Comparison of ENCODE assay signal across 1 fruit fly cellular context in the genomic region with DNA sequence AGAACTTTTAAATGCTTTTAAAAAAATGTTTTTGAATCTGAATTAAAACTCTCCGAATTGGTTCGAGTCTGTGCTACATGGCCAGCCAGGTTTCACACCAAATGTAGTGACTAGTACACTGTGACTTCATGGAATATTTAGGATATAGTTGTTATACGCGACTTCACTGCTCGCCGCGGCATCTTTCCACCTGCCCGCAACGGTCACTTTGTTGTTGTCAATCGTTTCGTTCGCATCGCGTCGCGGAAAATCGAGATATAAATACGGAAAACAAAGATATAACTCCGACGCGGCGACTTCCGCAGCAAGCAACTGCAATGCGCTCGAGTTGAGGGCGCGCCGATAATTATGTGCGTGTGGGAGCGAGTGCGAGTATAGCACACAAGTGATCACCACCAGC.
TF ChIP-seq lines count a peak whose summit lies in the region.

A gene (plus strand): TSS at position 200 of the 400 bp plus-strand sequence.

TF ChIP-seq in whole organism, embryonic, 481 proteins besides CTCF, POLR2A, EP300 and RAD21 (continued from another document and continues in another):
- TF ChIP-seq bcd (GFP tag; optimal IDR thresholded peaks at IDR 0.05; lab: Kevin White, UChicago): no peak
- TF ChIP-seq BEAF-32 (GFP tag; optimal IDR thresholded peaks at IDR 0.05; lab: Kevin White, UChicago): peak; percentile 46
- peak; percentile 32 for TF ChIP-seq CG10147 (GFP tag; optimal IDR thresholded peaks at IDR 0.05; lab: Kevin White, UChicago)
- peak; percentile 43 for TF ChIP-seq CG8924 (tag; optimal IDR thresholded peaks at IDR 0.05; lab: Kevin White, UChicago)
- no peak for TF ChIP-seq emc (GFP tag; optimal IDR thresholded peaks at IDR 0.05; lab: Kevin White, UChicago)
- TF ChIP-seq wek (GFP tag; optimal IDR thresholded peaks at IDR 0.05; lab: Kevin White, UChicago): peak; percentile 61
- peak; percentile 12 for TF ChIP-seq CHES-1-like (GFP tag; optimal IDR thresholded peaks at IDR 0.05; lab: Kevin White, UChicago)
- TF ChIP-seq rib (GFP tag; IDR thresholded peaks at IDR 0.05; lab: Robert Waterston, UW): no peak
- no peak for TF ChIP-seq hbn (GFP tag; IDR thresholded peaks at IDR 0.05; lab: Robert Waterston, UW; ENCODE audit: partially characterized antibody)
- no peak for TF ChIP-seq Dip3 (GFP tag; optimal IDR thresholded peaks at IDR 0.05; lab: Kevin White, UChicago)
- TF ChIP-seq zf30C (GFP tag; optimal IDR thresholded peaks at IDR 0.05; lab: Kevin White, UChicago): peak; percentile 42
- TF ChIP-seq fd3F (GFP tag; optimal IDR thresholded peaks at IDR 0.05; lab: Kevin White, UChicago): no peak
- no peak for TF ChIP-seq CG12942 (GFP tag; optimal IDR thresholded peaks at IDR 0.05; lab: Kevin White, UChicago)
- no peak for TF ChIP-seq hb (GFP tag; IDR thresholded peaks at IDR 0.05; lab: Robert Waterston, UW; ENCODE audit: partially characterized antibody)
- no peak for TF ChIP-seq ken (GFP tag; IDR thresholded peaks at IDR 0.05; lab: Robert Waterston, UW)
- no peak for TF ChIP-seq wor (GFP tag; IDR thresholded peaks at IDR 0.05; lab: Robert Waterston, UW)
- TF ChIP-seq PHDP (tag; optimal IDR thresholded peaks at IDR 0.05; lab: Kevin White, UChicago): peak; percentile 9
- TF ChIP-seq Hr78 (GFP tag; optimal IDR thresholded peaks at IDR 0.05; lab: Kevin White, UChicago): no peak
- TF ChIP-seq Hr39 (optimal IDR thresholded peaks at IDR 0.05; lab: Kevin White, UChicago): no peak
- peak; percentile 81 for TF ChIP-seq MESR4 (GFP tag; optimal IDR thresholded peaks at IDR 0.05; lab: Kevin White, UChicago)
- no peak for TF ChIP-seq CG12236 (GFP tag; optimal IDR thresholded peaks at IDR 0.05; lab: Kevin White, UChicago)
- peak; percentile 55 for TF ChIP-seq CG34376 (GFP tag; optimal IDR thresholded peaks at IDR 0.05; lab: Kevin White, UChicago)
- no peak for TF ChIP-seq CG8765 (GFP tag; IDR thresholded peaks at IDR 0.05; lab: Robert Waterston, UW)
- no peak for TF ChIP-seq dan (GFP tag; IDR thresholded peaks at IDR 0.05; lab: Robert Waterston, UW)
- TF ChIP-seq CG1832 (GFP tag; optimal IDR thresholded peaks at IDR 0.05; lab: Kevin White, UChicago): no peak
- no peak for TF ChIP-seq CG13424 (tag; optimal IDR thresholded peaks at IDR 0.05; lab: Kevin White, UChicago)
- no peak for TF ChIP-seq CG4282 (GFP tag; optimal IDR thresholded peaks at IDR 0.05; lab: Kevin White, UChicago)
- TF ChIP-seq inv (GFP tag; IDR thresholded peaks at IDR 0.05; lab: Robert Waterston, UW; ENCODE audit: partially characterized antibody): no peak; the same call in 1 of the 2 replicates
- peak; percentile 4 for TF ChIP-seq CG17912 (GFP tag; optimal IDR thresholded peaks at IDR 0.05; lab: Kevin White, UChicago)
- TF ChIP-seq zfh1 (GFP tag; IDR thresholded peaks at IDR 0.05; lab: Robert Waterston, UW): no peak
- peak; percentile 31 for TF ChIP-seq Xbp1 (GFP tag; optimal IDR thresholded peaks at IDR 0.05; lab: Kevin White, UChicago)
- TF ChIP-seq Doc3 (GFP tag; IDR thresholded peaks at IDR 0.05; lab: Robert Waterston, UW; ENCODE audit: partially characterized antibody): no peak
- TF ChIP-seq Mrtf (GFP tag; IDR thresholded peaks at IDR 0.05; lab: Robert Waterston, UW): no peak
- TF ChIP-seq CG33213 (GFP tag; optimal IDR thresholded peaks at IDR 0.05; lab: Kevin White, UChicago): peak; percentile 71
- TF ChIP-seq Stat92E (GFP tag; optimal IDR thresholded peaks at IDR 0.05; lab: Kevin White, UChicago): no peak
- TF ChIP-seq CkIIα-i1 (GFP tag; IDR thresholded peaks at IDR 0.05; lab: Robert Waterston, UW): no peak
- TF ChIP-seq mirr (GFP tag; optimal IDR thresholded peaks at IDR 0.05; lab: Kevin White, UChicago): peak; percentile 16
- TF ChIP-seq Lim3 (GFP tag; IDR thresholded peaks at IDR 0.05; lab: Robert Waterston, UW): no peak
- TF ChIP-seq cg (GFP tag; optimal IDR thresholded peaks at IDR 0.05; lab: Kevin White, UChicago): no peak
- no peak for TF ChIP-seq her (GFP tag; optimal IDR thresholded peaks at IDR 0.05; lab: Kevin White, UChicago)
- TF ChIP-seq Fer3 (tag; optimal IDR thresholded peaks at IDR 0.05; lab: Kevin White, UChicago): no peak
- peak; percentile 71 for TF ChIP-seq CG15514 (GFP tag; optimal IDR thresholded peaks at IDR 0.05; lab: Kevin White, UChicago)
- TF ChIP-seq BtbVII (GFP tag; optimal IDR thresholded peaks at IDR 0.05; lab: Kevin White, UChicago): no peak
- 0 out of 3 replicates have a peak, but pooled peaks have one; percentile 25 for TF ChIP-seq CG16813 (GFP tag; IDR thresholded peaks at IDR 0.05; lab: Robert Waterston, UW; ENCODE audit: partially characterized antibody)
- no peak for TF ChIP-seq D19B (GFP tag; optimal IDR thresholded peaks at IDR 0.05; lab: Kevin White, UChicago)
- TF ChIP-seq Xrp1 (GFP tag; IDR thresholded peaks at IDR 0.05; lab: Robert Waterston, UW): peak; percentile 17; the same call in 1 of the 2 replicates
- no peak for TF ChIP-seq CG6654 (GFP tag; optimal IDR thresholded peaks at IDR 0.05; lab: Kevin White, UChicago)
- no peak for TF ChIP-seq stc (GFP tag; IDR thresholded peaks at IDR 0.05; lab: Robert Waterston, UW)
- TF ChIP-seq CG14860 (GFP tag; IDR thresholded peaks at IDR 0.05; lab: Robert Waterston, UW; ENCODE audit: partially characterized antibody): no peak
- TF ChIP-seq CoRest (tag; optimal IDR thresholded peaks at IDR 0.05; lab: Kevin White, UChicago): peak; percentile 30
- TF ChIP-seq p53 (GFP tag; optimal IDR thresholded peaks at IDR 0.05; lab: Kevin White, UChicago): peak; percentile 21
- no peak for TF ChIP-seq CG10654 (GFP tag; optimal IDR thresholded peaks at IDR 0.05; lab: Kevin White, UChicago)
- no peak for TF ChIP-seq jing (GFP tag; optimal IDR thresholded peaks at IDR 0.05; lab: Kevin White, UChicago)
- TF ChIP-seq ac (GFP tag; optimal IDR thresholded peaks at IDR 0.05; lab: Kevin White, UChicago): peak; percentile 16
- peak; percentile 15 for TF ChIP-seq CG18599 (GFP tag; optimal IDR thresholded peaks at IDR 0.05; lab: Kevin White, UChicago)
- peak; percentile 21 for TF ChIP-seq CrebB (tag; optimal IDR thresholded peaks at IDR 0.05; lab: Kevin White, UChicago)
- TF ChIP-seq CG6791 (GFP tag; IDR thresholded peaks at IDR 0.05; lab: Robert Waterston, UW; ENCODE audit: partially characterized antibody): peak; percentile 52; the same call in 1 of the 3 replicates
- peak; percentile 6 for TF ChIP-seq Neu2 (GFP tag; optimal IDR thresholded peaks at IDR 0.05; lab: Kevin White, UChicago; ENCODE audit: borderline replicate concordance)
- no peak for TF ChIP-seq unc-4 (GFP tag; IDR thresholded peaks at IDR 0.05; lab: Robert Waterston, UW; ENCODE audit: partially characterized antibody)
- no peak for TF ChIP-seq CG32767 (GFP tag; IDR thresholded peaks at IDR 0.05; lab: Robert Waterston, UW)
- TF ChIP-seq CG7745 (tag; optimal IDR thresholded peaks at IDR 0.05; lab: Kevin White, UChicago): no peak
- TF ChIP-seq crol (GFP tag; IDR thresholded peaks at IDR 0.05; lab: Robert Waterston, UW): no peak
- no peak for TF ChIP-seq CG11085 (GFP tag; IDR thresholded peaks at IDR 0.05; lab: Robert Waterston, UW)
- TF ChIP-seq CG10366 (GFP tag; IDR thresholded peaks at IDR 0.05; lab: Robert Waterston, UW): no peak
- no peak for TF ChIP-seq lmd (GFP tag; IDR thresholded peaks at IDR 0.05; lab: Robert Waterston, UW)
- no peak for TF ChIP-seq schlank (tag; optimal IDR thresholded peaks at IDR 0.05; lab: Kevin White, UChicago)
- no peak for TF ChIP-seq da (GFP tag; optimal IDR thresholded peaks at IDR 0.05; lab: Kevin White, UChicago)
- TF ChIP-seq CG9609 (GFP tag; optimal IDR thresholded peaks at IDR 0.05; lab: Kevin White, UChicago): peak; percentile 27
- peak; percentile 60 for TF ChIP-seq Rfx (GFP tag; IDR thresholded peaks at IDR 0.05; lab: Robert Waterston, UW)
- no peak for TF ChIP-seq klu (GFP tag; IDR thresholded peaks at IDR 0.05; lab: Robert Waterston, UW)
- TF ChIP-seq CG11504 (tag; optimal IDR thresholded peaks at IDR 0.05; lab: Kevin White, UChicago): no peak
- 0 out of 3 replicates have a peak, but pooled peaks have one; percentile 11 for TF ChIP-seq CG2199 (GFP tag; IDR thresholded peaks at IDR 0.05; lab: Robert Waterston, UW)
- peak; percentile 57 for TF ChIP-seq grn (GFP tag; optimal IDR thresholded peaks at IDR 0.05; lab: Kevin White, UChicago)
- no peak for TF ChIP-seq dmrt11E (tag; optimal IDR thresholded peaks at IDR 0.05; lab: Kevin White, UChicago)
- no peak for TF ChIP-seq CG4424 (GFP tag; optimal IDR thresholded peaks at IDR 0.05; lab: Kevin White, UChicago)
- no peak for TF ChIP-seq D19A (tag; optimal IDR thresholded peaks at IDR 0.05; lab: Kevin White, UChicago)
- TF ChIP-seq H15 (GFP tag; IDR thresholded peaks at IDR 0.05; lab: Robert Waterston, UW): no peak
- peak; percentile 68 for TF ChIP-seq Myb (GFP tag; optimal IDR thresholded peaks at IDR 0.05; lab: Kevin White, UChicago)
- TF ChIP-seq tna (GFP tag; IDR thresholded peaks at IDR 0.05; lab: Robert Waterston, UW; ENCODE audit: partially characterized antibody): peak; percentile 43; the same call in 1 of the 2 replicates
- no peak for TF ChIP-seq Mes4 (GFP tag; optimal IDR thresholded peaks at IDR 0.05; lab: Kevin White, UChicago)
- TF ChIP-seq CG5245 (GFP tag; optimal IDR thresholded peaks at IDR 0.05; lab: Kevin White, UChicago): no peak
- no peak for TF ChIP-seq sim (GFP tag; IDR thresholded peaks at IDR 0.05; lab: Robert Waterston, UW)
- TF ChIP-seq caup (GFP tag; optimal IDR thresholded peaks at IDR 0.05; lab: Kevin White, UChicago; ENCODE audit: severe bottlenecking): peak; percentile 11
- TF ChIP-seq Lhr (GFP tag; optimal IDR thresholded peaks at IDR 0.05; lab: Kevin White, UChicago): peak; percentile 86
- TF ChIP-seq CG11560 (tag; IDR thresholded peaks at IDR 0.05; lab: Robert Waterston, UW): no peak
- TF ChIP-seq sqz (GFP tag; optimal IDR thresholded peaks at IDR 0.05; lab: Kevin White, UChicago): no peak
- TF ChIP-seq CG9727 (GFP tag; optimal IDR thresholded peaks at IDR 0.05; lab: Kevin White, UChicago): no peak
- TF ChIP-seq oc (tag; optimal IDR thresholded peaks at IDR 0.05; lab: Kevin White, UChicago): no peak
- no peak for TF ChIP-seq Usf (GFP tag; optimal IDR thresholded peaks at IDR 0.05; lab: Kevin White, UChicago)
- no peak for TF ChIP-seq E2f1 (GFP tag; IDR thresholded peaks at IDR 0.05; lab: Robert Waterston, UW)
- TF ChIP-seq odd (GFP tag; optimal IDR thresholded peaks at IDR 0.05; lab: Kevin White, UChicago): no peak
- TF ChIP-seq Dip2 (GFP tag; IDR thresholded peaks at IDR 0.05; lab: Robert Waterston, UW): no peak
- TF ChIP-seq CG17385 (GFP tag; optimal IDR thresholded peaks at IDR 0.05; lab: Kevin White, UChicago): peak; percentile 11
- no peak for TF ChIP-seq Atf-2 (GFP tag; optimal IDR thresholded peaks at IDR 0.05; lab: Kevin White, UChicago)
- TF ChIP-seq bsh (GFP tag; optimal IDR thresholded peaks at IDR 0.05; lab: Kevin White, UChicago): peak; percentile 14 to 21
- no peak for TF ChIP-seq pros (GFP tag; optimal IDR thresholded peaks at IDR 0.05; lab: Kevin White, UChicago)
- no peak for TF ChIP-seq CG7556 (GFP tag; optimal IDR thresholded peaks at IDR 0.05; lab: Kevin White, UChicago)
- TF ChIP-seq CG9932 (GFP tag; IDR thresholded peaks at IDR 0.05; lab: Robert Waterston, UW): 0 out of 2 replicates have a peak, but pooled peaks have one; percentile 9
- TF ChIP-seq gce (GFP tag; IDR thresholded peaks at IDR 0.05; lab: Robert Waterston, UW): no peak
- peak in 1 of 2 experiments; percentile 62 for TF ChIP-seq Pdp1 (GFP tag; optimal IDR thresholded peaks at IDR 0.05; lab: Kevin White, UChicago)
- TF ChIP-seq row (GFP tag; IDR thresholded peaks at IDR 0.05; lab: Robert Waterston, UW): peak; percentile 48; the same call in 2 of the 3 replicates
- TF ChIP-seq CG31441 (GFP tag; IDR thresholded peaks at IDR 0.05; lab: Robert Waterston, UW): peak; percentile 59; the same call in 1 of the 2 replicates
- TF ChIP-seq org-1 (GFP tag; optimal IDR thresholded peaks at IDR 0.05; lab: Kevin White, UChicago): no peak
- TF ChIP-seq CG31224 (GFP tag; IDR thresholded peaks at IDR 0.05; lab: Robert Waterston, UW): no peak
- peak; percentile 54 for TF ChIP-seq nom (GFP tag; optimal IDR thresholded peaks at IDR 0.05; lab: Kevin White, UChicago)
- TF ChIP-seq seq (GFP tag; IDR thresholded peaks at IDR 0.05; lab: Robert Waterston, UW): no peak
- TF ChIP-seq Awh (GFP tag; IDR thresholded peaks at IDR 0.05; lab: Robert Waterston, UW): no peak
- TF ChIP-seq yki (optimal IDR thresholded peaks at IDR 0.05; lab: Kevin White, UChicago): no peak
- no peak for TF ChIP-seq CG11093 (GFP tag; IDR thresholded peaks at IDR 0.05; lab: Robert Waterston, UW)
- 0 out of 2 replicates have a peak, but pooled peaks have one; percentile 23 for TF ChIP-seq onecut (GFP tag; IDR thresholded peaks at IDR 0.05; lab: Robert Waterston, UW)
- TF ChIP-seq CG1024 (GFP tag; IDR thresholded peaks at IDR 0.05; lab: Robert Waterston, UW): no peak
- no peak for TF ChIP-seq CG6689 (GFP tag; IDR thresholded peaks at IDR 0.05; lab: Robert Waterston, UW)
- no peak for TF ChIP-seq CG33557 (GFP tag; optimal IDR thresholded peaks at IDR 0.05; lab: Kevin White, UChicago)
- TF ChIP-seq CG4328 (GFP tag; optimal IDR thresholded peaks at IDR 0.05; lab: Kevin White, UChicago): no peak
- TF ChIP-seq chm (GFP tag; IDR thresholded peaks at IDR 0.05; lab: Robert Waterston, UW): peak; percentile 81
- no peak for TF ChIP-seq ab (GFP tag; optimal IDR thresholded peaks at IDR 0.05; lab: Kevin White, UChicago)
- TF ChIP-seq CG4404 (GFP tag; IDR thresholded peaks at IDR 0.05; lab: Robert Waterston, UW): no peak
- TF ChIP-seq CG11723 (GFP tag; optimal IDR thresholded peaks at IDR 0.05; lab: Kevin White, UChicago): no peak
- peak; percentile 0 for TF ChIP-seq CG17359 (tag; optimal IDR thresholded peaks at IDR 0.05; lab: Kevin White, UChicago)
- TF ChIP-seq CG2120 (GFP tag; optimal IDR thresholded peaks at IDR 0.05; lab: Kevin White, UChicago): no peak
- peak; percentile 37 for TF ChIP-seq CG2712 (tag; optimal IDR thresholded peaks at IDR 0.05; lab: Kevin White, UChicago)
- TF ChIP-seq Optix (GFP tag; IDR thresholded peaks at IDR 0.05; lab: Robert Waterston, UW): no peak
- no peak for TF ChIP-seq tap (tag; optimal IDR thresholded peaks at IDR 0.05; lab: Kevin White, UChicago)
- TF ChIP-seq CG6175 (GFP tag; IDR thresholded peaks at IDR 0.05; lab: Robert Waterston, UW): no peak
- no peak for TF ChIP-seq CG17802 (tag; optimal IDR thresholded peaks at IDR 0.05; lab: Kevin White, UChicago)
- TF ChIP-seq Deaf1 (tag; optimal IDR thresholded peaks at IDR 0.05; lab: Kevin White, UChicago): peak; percentile 58
- TF ChIP-seq pan (optimal IDR thresholded peaks at IDR 0.05; lab: Kevin White, UChicago): no peak
- TF ChIP-seq pan (GFP tag; optimal IDR thresholded peaks at IDR 0.05 in 1 of 2, IDR thresholded peaks at IDR 0.05 in 1 of 2): no peak
- no peak for TF ChIP-seq CG17328 (GFP tag; IDR thresholded peaks at IDR 0.05; lab: Robert Waterston, UW)
